Worm (Caenorhabditis elegans) whole organism, mixed stage, embryonic: ENCODE measurements around the gene K11H3.5.

Experiments used
- ces-1 ChIP-seq: fragments of 150-350 bp; optimal IDR thresholded peaks from 2 replicates; lab custom pipeline; 2014; ENCODE audit warnings: missing biosample characterization, missing genetic modification reagents, missing genetic modification characterization
- nhr-76 ChIP-seq: sonication (generic microtip); optimal IDR thresholded peaks from 2 replicates; lab custom pipeline; 2017; ENCODE audit warnings: missing biosample characterization, missing genetic modification characterization
- unc-120 ChIP-seq: sonication (generic microtip); optimal IDR thresholded peaks from 2 replicates; lab custom pipeline; 2017; ENCODE audit warnings: missing genetic modification characterization, missing compliant biosample characterization; ENCODE audit not compliant: poor library complexity, severe bottlenecking

DNA sequence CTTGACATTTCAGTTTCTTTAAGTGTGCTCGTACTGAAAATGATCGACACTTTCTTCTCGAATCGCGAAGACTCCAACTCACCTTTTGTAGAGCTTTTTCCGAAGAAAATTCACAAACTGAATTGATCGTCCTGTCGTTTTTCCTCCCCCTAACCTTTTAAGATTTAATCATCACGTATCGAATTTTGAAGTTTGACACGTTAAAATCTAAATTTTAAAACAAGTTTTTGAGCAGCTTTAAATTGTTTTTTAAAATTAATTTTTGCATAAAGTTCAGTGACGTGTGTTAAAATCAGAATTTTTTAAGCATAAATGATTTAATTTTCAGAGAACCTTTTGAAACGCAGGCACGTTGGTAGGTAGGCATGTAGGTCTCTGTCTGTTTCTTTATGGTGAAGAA lies 47.8 kb downstream of the K11H3.5 start, which contains the start of gene alg-4:
- TF ChIP-seq nhr-76 (no peak), ces-1 (GFP tag; lab: Kevin White, UChicago) (no peak), unc-120 (no peak)
